Fruit fly (Drosophila melanogaster) whole organism, prepupa: ENCODE data around the gene CG42821.

ENCODE experiments used
- CG6808 ChIP-seq: fragments of 200-800 bp; sonication (Bioruptor generic); optimal IDR thresholded peaks from 3 replicates; lab custom pipeline; 2017; ENCODE audit warnings: missing biosample characterization, missing genetic modification characterization, mild to moderate bottlenecking, moderate library complexity, missing genetic modification reagents
- CG8319 ChIP-seq: fragments of 200-800 bp; sonication (Bioruptor generic); optimal IDR thresholded peaks from 3 replicates; lab custom pipeline; 2016; ENCODE audit warnings: missing biosample characterization, missing genetic modification characterization
- CG9139 ChIP-seq: fragments of 200-800 bp; sonication (Bioruptor generic); optimal IDR thresholded peaks from 3 replicates; lab custom pipeline; 2017; ENCODE audit warnings: missing biosample characterization, mild to moderate bottlenecking, missing genetic modification characterization
- net ChIP-seq: fragments of 200-800 bp; sonication (Bioruptor generic); optimal IDR thresholded peaks from 3 replicates; lab custom pipeline; 2016; ENCODE audit warnings: missing biosample characterization, missing genetic modification characterization
- ss ChIP-seq, 2 experiments: fragments of 200-800 bp; sonication (Bioruptor generic); optimal IDR thresholded peaks; 2 replicates in 1 of 2; 3 replicates in 1 of 2; lab custom pipeline; 2017 to 2018; ENCODE audit warnings: mild to moderate bottlenecking in 2 of 2, missing biosample characterization in 2 of 2, missing genetic modification characterization in 2 of 2, moderate library complexity in 1 of 2
- topi ChIP-seq: fragments of 200-800 bp; sonication (Bioruptor generic); optimal IDR thresholded peaks from 3 replicates; lab custom pipeline; 2016; ENCODE audit warnings: missing biosample characterization, missing genetic modification characterization

DNA sequence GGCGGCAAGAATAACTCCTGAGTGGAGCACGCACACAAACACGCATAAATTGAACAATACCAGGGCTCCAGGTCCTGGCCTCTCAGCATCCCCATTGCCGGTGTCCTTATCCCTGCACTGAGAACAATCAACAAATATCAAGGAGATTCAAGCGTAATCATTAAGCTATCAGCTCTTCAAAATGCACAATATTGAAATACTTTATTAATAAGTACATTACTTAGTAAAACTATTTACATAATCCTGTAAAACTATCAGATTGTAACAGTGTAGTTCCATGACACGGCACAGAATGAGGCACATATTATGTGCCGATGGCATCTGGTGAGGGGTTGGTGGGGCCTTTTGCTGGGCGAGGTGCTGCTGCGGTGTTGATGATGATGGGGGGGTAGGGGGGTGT, 41.8 kb upstream of the CG42821 start:
- TF ChIP-seq CG6808 (GFP tag; lab: Kevin White, UChicago) (no peak), net (GFP tag; lab: Kevin White, UChicago) (no peak), CG9139 (GFP tag; lab: Kevin White, UChicago) (no peak), topi (GFP tag; lab: Kevin White, UChicago) (no peak), ss (GFP tag; optimal IDR thresholded peaks at IDR 0.05; lab: Kevin White, UChicago) (no peak), CG8319 (no peak)
